Worm (Caenorhabditis elegans): Measurements from ENCODE around the gene fbxb-46.

The fbxb-46 gene

ce11 chrII:1606079-1606478, 35.1 kb upstream of the fbxb-46 start, which contains the start of gene bath-33:
Gene bath-33, minus strand, starts transcription at chrII:1606179.
- TF ChIP-seq sea-1 (GFP tag; conservative IDR thresholded peaks at IDR 0.05) (no peak), scrt-1 (GFP tag; IDR thresholded peaks at IDR 0.05) (no peak), tbx-11 (GFP tag; IDR thresholded peaks at IDR 0.05) (no peak), pes-1 (GFP tag; IDR thresholded peaks at IDR 0.05) (no peak), ceh-13 (GFP tag; optimal IDR thresholded peaks at IDR 0.05) (no peak), flt-1 (GFP tag; IDR thresholded peaks at IDR 0.05) (no peak), tbx-37 (GFP tag; conservative IDR thresholded peaks at IDR 0.05) (no peak), hmg-4 (GFP tag; optimal IDR thresholded peaks at IDR 0.05) (no peak), hnd-1 (tag; optimal IDR thresholded peaks at IDR 0.05) (no peak), ceh-36 (tag; optimal IDR thresholded peaks at IDR 0.05) (no peak), tra-4 (tag; optimal IDR thresholded peaks at IDR 0.05) (no peak), aly-1 (tag; optimal IDR thresholded peaks at IDR 0.05) (no peak), ets-7 (tag; optimal IDR thresholded peaks at IDR 0.05) (no peak), hmbx-1 (tag; optimal IDR thresholded peaks at IDR 0.05) (no peak), ama-1 (optimal IDR thresholded peaks at IDR 0.05) (no peak), B0310.2 (tag; optimal IDR thresholded peaks at IDR 0.05) (no peak), F13C5.2 (tag; optimal IDR thresholded peaks at IDR 0.05) (no peak)

DNA sequence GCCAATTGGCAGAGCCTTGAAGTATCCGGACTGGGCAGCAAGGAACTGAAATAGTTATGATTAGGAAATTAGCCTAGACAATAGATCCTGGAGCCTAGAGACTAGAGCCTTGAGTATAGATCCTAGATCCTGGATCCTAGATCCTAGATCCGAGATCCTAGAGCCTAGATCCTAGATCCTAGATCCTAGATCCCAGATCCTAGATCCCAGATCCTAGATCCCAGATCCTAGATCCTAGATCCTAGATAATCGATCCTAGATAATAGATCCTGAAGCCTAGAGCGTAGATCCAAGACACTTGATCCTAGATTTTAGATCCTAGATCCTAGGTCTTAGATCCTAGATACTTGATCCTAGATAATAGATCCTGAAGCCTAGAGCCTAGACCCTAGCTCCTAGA, 34.1 kb upstream of the fbxb-46 start:
- TF ChIP-seq ets-7 (tag; optimal IDR thresholded peaks at IDR 0.05) (no peak), hmbx-1 (tag; optimal IDR thresholded peaks at IDR 0.05) (no peak), hmg-4 (GFP tag; optimal IDR thresholded peaks at IDR 0.05) (no peak), pes-1 (GFP tag; IDR thresholded peaks at IDR 0.05) (no peak), hnd-1 (tag; optimal IDR thresholded peaks at IDR 0.05) (no peak), tra-4 (tag; optimal IDR thresholded peaks at IDR 0.05) (no peak), ama-1 (optimal IDR thresholded peaks at IDR 0.05) (no peak), flt-1 (GFP tag; IDR thresholded peaks at IDR 0.05) (no peak), tbx-37 (GFP tag; conservative IDR thresholded peaks at IDR 0.05) (no peak), sea-1 (GFP tag; conservative IDR thresholded peaks at IDR 0.05) (no peak), ceh-13 (GFP tag; optimal IDR thresholded peaks at IDR 0.05) (no peak), scrt-1 (GFP tag; IDR thresholded peaks at IDR 0.05) (no peak), tbx-11 (GFP tag; IDR thresholded peaks at IDR 0.05) (no peak), F13C5.2 (tag; optimal IDR thresholded peaks at IDR 0.05) (no peak), aly-1 (tag; optimal IDR thresholded peaks at IDR 0.05) (no peak)

ce11 chrII:1603049-1603448, 32.1 kb upstream of the fbxb-46 start:
- TF ChIP-seq scrt-1 (GFP tag; IDR thresholded peaks at IDR 0.05) (no peak), ets-7 (tag; optimal IDR thresholded peaks at IDR 0.05) (no peak), flt-1 (GFP tag; IDR thresholded peaks at IDR 0.05) (no peak), ceh-36 (tag; optimal IDR thresholded peaks at IDR 0.05) (no peak), tbx-11 (GFP tag; IDR thresholded peaks at IDR 0.05) (no peak), ama-1 (optimal IDR thresholded peaks at IDR 0.05) (no peak)

- TF ChIP-seq hmg-4 (GFP tag; optimal IDR thresholded peaks at IDR 0.05) (no peak), tra-4 (tag; optimal IDR thresholded peaks at IDR 0.05) (no peak), pes-1 (GFP tag; IDR thresholded peaks at IDR 0.05) (no peak), ama-1 (optimal IDR thresholded peaks at IDR 0.05) (no peak), ets-7 (tag; optimal IDR thresholded peaks at IDR 0.05) (no peak), tbx-11 (GFP tag; IDR thresholded peaks at IDR 0.05) (no peak), tbx-37 (GFP tag; conservative IDR thresholded peaks at IDR 0.05) (no peak), hmbx-1 (tag; optimal IDR thresholded peaks at IDR 0.05) (no peak), aly-1 (tag; optimal IDR thresholded peaks at IDR 0.05) (no peak), hnd-1 (tag; optimal IDR thresholded peaks at IDR 0.05) (no peak), sea-1 (GFP tag; conservative IDR thresholded peaks at IDR 0.05) (no peak), flt-1 (GFP tag; IDR thresholded peaks at IDR 0.05) (no peak), ceh-36 (tag; optimal IDR thresholded peaks at IDR 0.05) (no peak), ceh-13 (GFP tag; optimal IDR thresholded peaks at IDR 0.05) (no peak), B0310.2 (tag; optimal IDR thresholded peaks at IDR 0.05) (no peak), scrt-1 (GFP tag; IDR thresholded peaks at IDR 0.05) (no peak)
Measured at ce11 chrII:1601507-1601906, 30.6 kb upstream of the fbxb-46 start, which contains the start of gene bath-47. Gene bath-47, plus strand, starts transcription at chrII:1601811.

ce11 chrII:1600661-1601060, 29.7 kb upstream of the fbxb-46 start, which contains the start of gene bath-26:
Gene bath-26, minus strand, starts transcription at chrII:1600761.
- TF ChIP-seq scrt-1 (GFP tag; IDR thresholded peaks at IDR 0.05) (no peak), tbx-37 (GFP tag; conservative IDR thresholded peaks at IDR 0.05) (no peak), pes-1 (GFP tag; IDR thresholded peaks at IDR 0.05) (no peak), ceh-13 (GFP tag; optimal IDR thresholded peaks at IDR 0.05) (no peak), tra-4 (tag; optimal IDR thresholded peaks at IDR 0.05) (no peak), tbx-11 (GFP tag; IDR thresholded peaks at IDR 0.05) (no peak), B0310.2 (tag; optimal IDR thresholded peaks at IDR 0.05) (no peak), ama-1 (optimal IDR thresholded peaks at IDR 0.05) (no peak), aly-1 (tag; optimal IDR thresholded peaks at IDR 0.05) (no peak), hmbx-1 (tag; optimal IDR thresholded peaks at IDR 0.05) (no peak), hmg-4 (GFP tag; optimal IDR thresholded peaks at IDR 0.05) (no peak), sea-1 (GFP tag; conservative IDR thresholded peaks at IDR 0.05) (no peak), flt-1 (GFP tag; IDR thresholded peaks at IDR 0.05) (no peak)

- TF ChIP-seq hmbx-1 (tag; optimal IDR thresholded peaks at IDR 0.05) (no peak), pes-1 (GFP tag; IDR thresholded peaks at IDR 0.05) (no peak), sea-1 (GFP tag; conservative IDR thresholded peaks at IDR 0.05) (no peak), ceh-36 (tag; optimal IDR thresholded peaks at IDR 0.05) (no peak), B0310.2 (tag; optimal IDR thresholded peaks at IDR 0.05) (no peak), ama-1 (optimal IDR thresholded peaks at IDR 0.05) (no peak), tbx-37 (GFP tag; conservative IDR thresholded peaks at IDR 0.05) (no peak), tra-4 (tag; optimal IDR thresholded peaks at IDR 0.05) (no peak), aly-1 (tag; optimal IDR thresholded peaks at IDR 0.05) (no peak), hmg-4 (GFP tag; optimal IDR thresholded peaks at IDR 0.05) (no peak), flt-1 (GFP tag; IDR thresholded peaks at IDR 0.05) (no peak), hnd-1 (tag; optimal IDR thresholded peaks at IDR 0.05) (no peak), tbx-11 (GFP tag; IDR thresholded peaks at IDR 0.05) (no peak), F13C5.2 (tag; optimal IDR thresholded peaks at IDR 0.05) (no peak)
Measured at ce11 chrII:1597101-1598088, 26.5 kb upstream of the fbxb-46 start, which contains the start of gene bath-46. Gene bath-46, plus strand, starts transcription at chrII:1597906.
